Worm (Caenorhabditis elegans): ENCODE results near the gene srab-8.

DNA sequence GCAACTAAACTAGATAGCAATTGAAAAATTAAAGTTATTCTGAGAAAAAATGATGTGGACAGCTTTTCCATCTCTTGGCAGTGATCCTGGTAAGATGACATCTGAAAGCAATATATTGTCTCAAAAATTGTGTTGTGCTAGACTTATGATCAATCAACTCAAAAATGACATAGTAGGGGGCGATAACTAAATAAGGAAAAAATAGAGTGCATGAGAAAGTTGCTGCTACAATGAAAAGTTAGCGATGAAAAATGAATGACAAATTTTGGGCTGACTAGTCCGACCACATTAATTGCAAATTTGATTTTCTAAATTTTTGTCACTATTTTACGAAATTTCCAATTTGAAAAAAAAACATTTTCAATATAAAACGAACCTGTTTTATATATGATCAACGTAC, 35.1 kb upstream of the srab-8 start, which contains the start of gene srab-9:
- TF ChIP-seq ama-1 (optimal IDR thresholded peaks at IDR 0.05) (no peak), hlh-15 (tag; optimal IDR thresholded peaks at IDR 0.05) (no peak), pqm-1 (tag; optimal IDR thresholded peaks at IDR 0.05) (no peak), ceh-45 (GFP tag; IDR thresholded peaks at IDR 0.05) (no peak), ceh-6 (GFP tag; optimal IDR thresholded peaks at IDR 0.05) (no peak), tbx-2 (tag; optimal IDR thresholded peaks at IDR 0.05) (no peak), nhr-11 (tag; optimal IDR thresholded peaks at IDR 0.05) (no peak), nfya-1 (tag; optimal IDR thresholded peaks at IDR 0.05) (no peak), pat-9 (tag; optimal IDR thresholded peaks at IDR 0.05) (no peak), elt-2 (tag; optimal IDR thresholded peaks at IDR 0.05) (no peak), lin-11 (tag; optimal IDR thresholded peaks at IDR 0.05) (no peak), dmd-4 (tag; optimal IDR thresholded peaks at IDR 0.05; ENCODE audit: borderline replicate concordance) (no peak)
